Worm (Caenorhabditis elegans) whole organism, L4/young adult: ENCODE measurements around the gene lcmt-1.

Source experiments
- W03F9.2 ChIP-seq: fragments of 150-350 bp; optimal IDR thresholded peaks from 2 replicates; lab custom pipeline; 2014; ENCODE audit warnings: missing biosample characterization, missing genetic modification characterization
- dao-5 ChIP-seq: sonication (generic microtip); optimal IDR thresholded peaks from 2 replicates; lab custom pipeline; 2016; ENCODE audit warnings: missing genotype, missing genetic modification characterization, moderate library complexity, missing compliant biosample characterization
- him-1 ChIP-seq: sonication (generic microtip); optimal IDR thresholded peaks from 2 replicates; lab custom pipeline; 2016; ENCODE audit warnings: missing genotype, missing genetic modification reagents, missing genetic modification characterization, missing compliant biosample characterization

DNA sequence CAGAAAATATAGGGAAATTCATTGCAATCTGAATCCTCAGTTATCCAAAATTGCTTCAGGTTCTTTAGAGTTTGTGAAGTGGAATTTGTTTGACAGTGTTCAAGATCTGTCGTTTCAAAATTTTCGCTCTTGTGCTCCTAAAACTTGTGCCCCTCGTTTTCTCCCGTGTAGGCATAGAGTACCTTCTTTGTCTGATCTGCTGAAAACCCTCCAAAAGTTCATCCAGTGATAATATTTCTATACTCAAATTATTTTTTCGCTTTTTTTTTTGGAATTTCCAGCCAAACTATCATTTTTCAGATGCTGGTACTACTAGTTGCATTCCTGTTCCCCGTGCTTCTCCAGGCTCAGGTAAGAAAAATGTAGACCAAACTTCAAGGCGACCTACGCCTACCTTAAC lies 51.2 kb downstream of the lcmt-1 start, which contains the start of gene R07E5.4:
- no peak for TF ChIP-seq him-1 (tag; lab: Kevin White, UChicago)
- no peak for TF ChIP-seq dao-5 (tag; lab: Kevin White, UChicago)
- no peak for TF ChIP-seq W03F9.2
